Worm (Caenorhabditis elegans) whole organism, L4 larva: Measurements from ENCODE around the gene F54F2.6.

Experiments
- D1046.2 ChIP-seq: fragments of 200-800 bp; sonication (Bioruptor generic); IDR thresholded peaks from 2 replicates; pipeline ENCODE4 v1.3.6; 2022; ENCODE audit warnings: missing genetic modification characterization, missing compliant biosample characterization
- F10B5.3 ChIP-seq: sonication (generic microtip); optimal IDR thresholded peaks from 2 replicates; lab custom pipeline; 2016; ENCODE audit warnings: mild to moderate bottlenecking, missing genetic modification characterization, missing compliant biosample characterization
- F26F4.8 ChIP-seq: fragments of 200-800 bp; sonication (Bioruptor generic); conservative IDR thresholded peaks from 2 replicates; pipeline ENCODE4 v1.3.6; 2022; ENCODE audit warnings: missing genetic modification characterization, missing compliant biosample characterization
- F44E2.7 ChIP-seq: fragments of 200-800 bp; sonication (Bioruptor generic); IDR thresholded peaks from 2 replicates; pipeline ENCODE4 v2.1.2; 2022; ENCODE audit warnings: missing genetic modification characterization, missing compliant biosample characterization
- F49E8.2 ChIP-seq: sonication (generic microtip); optimal IDR thresholded peaks from 2 replicates; lab custom pipeline; 2016; ENCODE audit warnings: missing compliant biosample characterization, mild to moderate bottlenecking, missing genetic modification characterization, borderline replicate concordance
- R02D3.7 ChIP-seq: fragments of 150-350 bp; sonication (generic microtip); optimal IDR thresholded peaks from 3 replicates; lab custom pipeline; 2014; ENCODE audit warnings: missing biosample characterization, missing genetic modification characterization
- Y48G9A.11 ChIP-seq: fragments of 200-800 bp; sonication (Bioruptor generic); IDR thresholded peaks from 2 replicates; pipeline ENCODE4 v1.3.6; 2022; ENCODE audit warnings: missing genetic modification reagents, missing genetic modification characterization, missing compliant biosample characterization
- Y5F2A.4 ChIP-seq: fragments of 200-800 bp; sonication (Bioruptor generic); optimal IDR thresholded peaks from 2 replicates; lab custom pipeline; 2018; ENCODE audit warnings: mild to moderate bottlenecking, missing genetic modification characterization, missing compliant biosample characterization
- ZK546.5 ChIP-seq, 2 experiments: sonication (generic microtip); optimal IDR thresholded peaks; 2 replicates each; lab custom pipeline; 2017; ENCODE audit warnings: missing biosample characterization in 2 of 2, missing genetic modification characterization in 2 of 2
- ama-1 ChIP-seq: fragments of 150-350 bp; optimal IDR thresholded peaks from 2 replicates; lab custom pipeline; 2014; ENCODE audit warnings: inconsistent platforms, mixed read lengths
- arid-1 ChIP-seq: fragments of 200-800 bp; sonication (Bioruptor generic); conservative IDR thresholded peaks from 2 replicates; pipeline ENCODE4 v1.3.6; 2022; ENCODE audit warnings: missing genetic modification reagents, missing genetic modification characterization, missing compliant biosample characterization
- ceh-32 ChIP-seq: sonication (generic microtip); optimal IDR thresholded peaks from 2 replicates; lab custom pipeline; 2016; ENCODE audit warnings: mild to moderate bottlenecking, missing genetic modification characterization, missing compliant biosample characterization; ENCODE audit not compliant: poor library complexity
- daf-12 ChIP-seq: fragments of 150-350 bp; optimal IDR thresholded peaks from 2 replicates; lab custom pipeline; 2014; ENCODE audit warnings: missing biosample characterization, missing genetic modification reagents, missing genetic modification characterization
- dmd-9 ChIP-seq: fragments of 200-800 bp; sonication (Bioruptor generic); IDR thresholded peaks from 2 replicates; pipeline ENCODE4 v1.3.6; 2022; ENCODE audit warnings: missing genetic modification reagents, missing genetic modification characterization, missing compliant biosample characterization
- duxl-1 ChIP-seq: sonication (generic microtip); optimal IDR thresholded peaks from 2 replicates; lab custom pipeline; 2016; ENCODE audit warnings: mild to moderate bottlenecking, missing genetic modification characterization, moderate library complexity, missing compliant biosample characterization; ENCODE audit not compliant: poor library complexity
- egl-27 ChIP-seq: sonication (generic microtip); optimal IDR thresholded peaks from 3 replicates; lab custom pipeline; 2017; ENCODE audit warnings: missing biosample characterization, missing genetic modification reagents, missing genetic modification characterization
- egl-43 ChIP-seq: fragments of 200-800 bp; sonication (Bioruptor generic); IDR thresholded peaks from 2 replicates; pipeline ENCODE4 v1.3.6; 2022; ENCODE audit warnings: missing genetic modification reagents, missing genetic modification characterization, missing compliant biosample characterization
- fos-1 ChIP-seq: fragments of 150-350 bp; optimal IDR thresholded peaks from 2 replicates; lab custom pipeline; 2014; ENCODE audit warnings: missing biosample characterization, missing genetic modification characterization
- hif-1 ChIP-seq, 2 experiments: sonication (generic microtip); optimal IDR thresholded peaks; 2 replicates each; lab custom pipeline; 2016 to 2017; ENCODE audit warnings: missing compliant biosample characterization in 2 of 2, missing genetic modification characterization in 2 of 2, missing genetic modification reagents in 2 of 2, missing genotype in 2 of 2, mild to moderate bottlenecking in 1 of 2
- hlh-30 ChIP-seq: sonication (generic microtip); optimal IDR thresholded peaks from 2 replicates; lab custom pipeline; 2017; ENCODE audit warnings: antibody characterized with exemption, mild to moderate bottlenecking, missing genetic modification characterization, missing compliant biosample characterization; ENCODE audit not compliant: insufficient read depth
- hmg-1.1 ChIP-seq: fragments of 200-800 bp; sonication (Bioruptor generic); IDR thresholded peaks from 2 replicates; pipeline ENCODE4 v1.3.6; 2022; ENCODE audit warnings: missing genetic modification reagents, missing genetic modification characterization, missing compliant biosample characterization
- jun-1 ChIP-seq: fragments of 150-350 bp; optimal IDR thresholded peaks from 2 replicates; lab custom pipeline; 2014; ENCODE audit warnings: missing biosample characterization, missing genetic modification reagents, missing genetic modification characterization
- lin-13 ChIP-seq: fragments of 150-350 bp; optimal IDR thresholded peaks from 2 replicates; lab custom pipeline; 2014; ENCODE audit warnings: missing biosample characterization, missing genetic modification reagents, missing genetic modification characterization
- lin-38 ChIP-seq: fragments of 200-800 bp; sonication (Bioruptor generic); IDR thresholded peaks from 2 replicates; pipeline ENCODE4 v1.3.6; 2022; ENCODE audit warnings: missing genetic modification reagents, missing genetic modification characterization, missing compliant biosample characterization
- lir-3 ChIP-seq: sonication (generic microtip); optimal IDR thresholded peaks from 2 replicates; lab custom pipeline; 2016; ENCODE audit warnings: mild to moderate bottlenecking, missing genetic modification characterization, missing compliant biosample characterization
- lsy-2 ChIP-seq, 2 experiments: fragments of 150-350 bp in 1 of 2; sonication (generic microtip) in 1 of 2; optimal IDR thresholded peaks; 2 replicates each; lab custom pipeline; 2014 to 2017; ENCODE audit warnings: missing biosample characterization in 2 of 2, missing genetic modification characterization in 2 of 2
- madf-9 ChIP-seq: fragments of 200-800 bp; sonication (Bioruptor generic); conservative IDR thresholded peaks from 2 replicates; pipeline ENCODE4 v1.3.6; 2022; ENCODE audit warnings: missing genetic modification reagents, missing genetic modification characterization, missing compliant biosample characterization
- mxl-2 ChIP-seq: fragments of 200-800 bp; sonication (Bioruptor generic); conservative IDR thresholded peaks from 2 replicates; pipeline ENCODE4 v1.3.6; 2022; ENCODE audit warnings: missing genetic modification reagents, missing genetic modification characterization, missing compliant biosample characterization
- nhr-28 ChIP-seq: fragments of 150-350 bp; optimal IDR thresholded peaks from 2 replicates; lab custom pipeline; 2014; ENCODE audit warnings: missing biosample characterization, missing genetic modification characterization
- nhr-41 ChIP-seq: fragments of 200-800 bp; sonication (Bioruptor generic); IDR thresholded peaks from 2 replicates; pipeline ENCODE4 v1.3.6; 2022; ENCODE audit warnings: missing genetic modification reagents, missing genetic modification characterization, missing compliant biosample characterization
- nhr-76 ChIP-seq: fragments of 150-350 bp; optimal IDR thresholded peaks from 2 replicates; lab custom pipeline; 2014; ENCODE audit warnings: missing biosample characterization, missing genetic modification characterization
- nhr-77 ChIP-seq: fragments of 150-350 bp; optimal IDR thresholded peaks from 2 replicates; lab custom pipeline; 2014; ENCODE audit warnings: missing biosample characterization, missing genetic modification characterization
- pha-4 ChIP-seq, 2 experiments: fragments of 150-350 bp in 1 of 2; fragments of 200-800 bp in 1 of 2; sonication (Bioruptor generic) in 1 of 2; IDR thresholded peaks in 1 of 2; optimal IDR thresholded peaks in 1 of 2; 2 replicates each; pipeline versions ENCODE4 v1.3.6 to Lab custom; 2014 to 2022; ENCODE audit warnings: missing genetic modification characterization in 2 of 2, missing genetic modification reagents in 2 of 2, missing biosample characterization in 1 of 2, missing compliant biosample characterization in 1 of 2
- pqm-1 ChIP-seq: sonication (generic microtip); optimal IDR thresholded peaks from 2 replicates; lab custom pipeline; 2017; ENCODE audit warnings: missing biosample characterization, missing genetic modification characterization
- skn-1 ChIP-seq: fragments of 150-350 bp; optimal IDR thresholded peaks from 2 replicates; lab custom pipeline; 2014; ENCODE audit warnings: missing biosample characterization, missing genetic modification characterization
- snpc-4 ChIP-seq: fragments of 150-350 bp; optimal IDR thresholded peaks from 2 replicates; lab custom pipeline; 2014; ENCODE audit warnings: missing biosample characterization, missing genetic modification characterization
- tra-1 ChIP-seq: fragments of 200-800 bp; sonication (Bioruptor generic); IDR thresholded peaks from 2 replicates; pipeline ENCODE4 v1.3.6; 2022; ENCODE audit warnings: missing genetic modification reagents, missing genetic modification characterization, missing compliant biosample characterization
- unc-39 ChIP-seq: sonication (generic microtip); optimal IDR thresholded peaks from 2 replicates; lab custom pipeline; 2017; ENCODE audit warnings: missing biosample characterization, missing genetic modification characterization
- unc-62 ChIP-seq, 3 experiments: fragments of 150-350 bp in 1 of 3; sonication (generic microtip); optimal IDR thresholded peaks in 2 of 3; peaks in 1 of 3; 1 replicate in 1 of 3; 2 replicates in 2 of 3; lab custom pipeline; 2014 to 2017; ENCODE audit warnings: missing biosample characterization in 3 of 3, missing genetic modification characterization in 3 of 3, missing genetic modification reagents in 3 of 3, missing genotype in 1 of 3
- vab-7 ChIP-seq: fragments of 200-800 bp; sonication (Bioruptor generic); IDR thresholded peaks from 2 replicates; pipeline ENCODE4 v1.3.6; 2022; ENCODE audit warnings: missing genetic modification reagents, missing genetic modification characterization, missing compliant biosample characterization
- zag-1 ChIP-seq: fragments of 150-350 bp; optimal IDR thresholded peaks from 2 replicates; lab custom pipeline; 2014; ENCODE audit warnings: missing biosample characterization, missing genetic modification characterization
- zfp-3 ChIP-seq: fragments of 200-800 bp; sonication (Bioruptor generic); conservative IDR thresholded peaks from 2 replicates; pipeline ENCODE4 v1.3.6; 2022; ENCODE audit warnings: missing genetic modification reagents, missing genetic modification characterization, missing compliant biosample characterization

Gene F54F2.6

DNA sequence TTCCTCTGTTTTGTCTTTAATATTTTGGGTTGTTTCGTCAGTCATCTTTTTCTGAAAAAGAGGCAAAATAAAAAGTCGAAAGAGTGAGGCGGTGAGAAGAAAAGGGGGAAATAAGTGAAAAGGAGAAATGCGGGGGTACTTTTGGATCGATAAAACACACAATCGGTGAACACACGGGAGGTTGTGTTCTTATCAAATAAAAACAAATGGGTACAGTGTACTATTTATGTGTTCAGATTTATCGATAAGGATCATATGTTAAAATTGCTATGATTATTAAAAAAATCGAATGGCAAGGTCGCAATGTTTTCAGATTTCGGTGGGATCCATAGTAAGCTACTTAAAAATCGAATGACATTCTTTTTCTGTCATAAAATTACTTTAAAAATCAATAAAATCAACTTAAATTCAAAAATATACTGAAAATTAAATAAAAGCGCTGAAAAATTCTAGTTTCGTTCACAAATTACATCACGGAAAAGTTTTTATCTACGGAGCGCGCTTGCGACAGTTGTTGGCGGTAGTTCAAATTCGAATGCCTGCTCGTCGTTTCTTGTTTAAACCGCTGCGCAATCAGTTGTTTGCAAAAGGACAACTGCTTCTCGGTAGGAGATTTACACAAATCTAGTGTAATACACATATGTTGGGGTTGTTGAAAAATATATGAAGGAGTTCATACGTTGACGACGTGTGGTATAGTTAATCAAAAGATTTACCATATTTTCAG, 8.9 kb upstream of the F54F2.6 start, which contains the start of gene prx-19 (continued):
- TF ChIP-seq ZK546.5 (tag; optimal IDR thresholded peaks at IDR 0.05; lab: Kevin White, UChicago) (no peak), D1046.2 (no peak), duxl-1 (no peak), nhr-76 (tag; lab: Kevin White, UChicago) (no peak), ama-1 (lab: Kevin White, UChicago) (no peak), snpc-4 (tag; lab: Kevin White, UChicago) (no peak), F49E8.2 (tag; lab: Kevin White, UChicago) (no peak), nhr-28 (tag; lab: Kevin White, UChicago) (peak; percentile 49), Y5F2A.4 (GFP tag; lab: Kevin White, UChicago) (no peak), jun-1 (tag; lab: Kevin White, UChicago) (no peak), F44E2.7 (no peak), nhr-41 (no peak), ceh-32 (tag; lab: Kevin White, UChicago) (no peak), egl-43 (no peak), lsy-2 (tag; optimal IDR thresholded peaks at IDR 0.05; lab: Kevin White, UChicago) (peak in 1 of 2 experiments; percentile 55), unc-39 (tag; lab: Kevin White, UChicago) (no peak), zfp-3 (GFP tag; lab: Robert Waterston, UW) (no peak), F26F4.8 (no peak), daf-12 (no peak), zag-1 (tag; lab: Kevin White, UChicago) (no peak), hmg-1.1 (no peak), tra-1 (GFP tag; lab: Robert Waterston, UW) (no peak), arid-1 (GFP tag; lab: Robert Waterston, UW) (no peak), unc-62 (GFP tag; optimal IDR thresholded peaks at IDR 0.05 in 1 of 2; lab: Kevin White, UChicago) (peak in 1 of 2 experiments; percentile 39), unc-62 (tag; optimal IDR thresholded peaks at IDR 0.05; lab: Kevin White, UChicago) (no peak), vab-7 (GFP tag; lab: Robert Waterston, UW) (no peak), lin-13 (GFP tag; lab: Kevin White, UChicago) (no peak), F10B5.3 (tag; lab: Kevin White, UChicago) (no peak), R02D3.7 (tag; lab: Kevin White, UChicago) (no peak), mxl-2 (no peak), madf-9 (GFP tag; lab: Robert Waterston, UW) (no peak), skn-1 (tag; lab: Kevin White, UChicago) (no peak), lir-3 (no peak), dmd-9 (no peak), pqm-1 (tag; lab: Kevin White, UChicago) (no peak), egl-27 (no peak), lin-38 (GFP tag; lab: Robert Waterston, UW) (peak; percentile 87), hlh-30 (tag; lab: Kevin White, UChicago) (peak; percentile 47), hif-1 (tag; optimal IDR thresholded peaks at IDR 0.05; lab: Kevin White, UChicago) (no peak), fos-1 (tag; lab: Kevin White, UChicago) (no peak), pha-4 (GFP tag; IDR thresholded peaks at IDR 0.05; lab: Robert Waterston, UW) (no peak), pha-4 (tag; optimal IDR thresholded peaks at IDR 0.05; lab: Kevin White, UChicago) (no peak), nhr-77 (tag; lab: Kevin White, UChicago) (no peak), Y48G9A.11 (no peak)
